Fruit fly (Drosophila melanogaster) whole organism, embryonic: ENCODE data around the gene Rchy1.

Experiments
- Asciz ChIP-seq: fragments of 200-800 bp; sonication (Bioruptor generic); optimal IDR thresholded peaks from 2 replicates; lab custom pipeline; 2017; ENCODE audit warnings: missing biosample characterization, mild to moderate bottlenecking, missing genetic modification characterization, missing genetic modification reagents
- B-H1 ChIP-seq: fragments of 200-800 bp; sonication (Bioruptor generic); IDR thresholded peaks from 3 replicates; pipeline ENCODE4 v1.3.6; 2022; ENCODE audit warnings: missing biosample characterization, missing genetic modification characterization
- CG10209 ChIP-seq: fragments of 200-800 bp; sonication (Bioruptor generic); optimal IDR thresholded peaks from 3 replicates; lab custom pipeline; 2017; ENCODE audit warnings: missing biosample characterization, mild to moderate bottlenecking, missing genetic modification characterization, missing genetic modification reagents
- CG10274 ChIP-seq: fragments of 200-800 bp; sonication (Bioruptor generic); optimal IDR thresholded peaks from 3 replicates; lab custom pipeline; 2017; ENCODE audit warnings: missing biosample characterization, mild to moderate bottlenecking, missing genetic modification characterization
- CG10654 ChIP-seq: fragments of 200-800 bp; sonication (Bioruptor generic); optimal IDR thresholded peaks from 2 replicates; lab custom pipeline; 2016; ENCODE audit warnings: missing biosample characterization, missing genetic modification characterization
- CG11247 ChIP-seq: fragments of 200-800 bp; sonication (Bioruptor generic); IDR thresholded peaks from 2 replicates; pipeline ENCODE4 v1.3.6; 2022; ENCODE audit warnings: missing biosample characterization, missing genetic modification characterization
- CG11723 ChIP-seq: fragments of 200-800 bp; sonication (Bioruptor generic); optimal IDR thresholded peaks from 2 replicates; lab custom pipeline; 2017; ENCODE audit warnings: missing biosample characterization, mild to moderate bottlenecking, missing genetic modification characterization
- CG12299 ChIP-seq: fragments of 200-800 bp; sonication (Bioruptor generic); optimal IDR thresholded peaks from 2 replicates; lab custom pipeline; 2018; ENCODE audit warnings: missing biosample characterization, mild to moderate bottlenecking, missing genetic modification characterization
- CG14441 ChIP-seq: fragments of 200-800 bp; sonication (Bioruptor generic); IDR thresholded peaks from 2 replicates; pipeline ENCODE4 v1.3.6; 2022; ENCODE audit warnings: missing biosample characterization, missing genetic modification characterization
- CG15073 ChIP-seq: fragments of 200-800 bp; sonication (Bioruptor generic); optimal IDR thresholded peaks from 2 replicates; lab custom pipeline; 2016; ENCODE audit warnings: missing biosample characterization, missing genetic modification characterization
- CG2199 ChIP-seq: fragments of 200-800 bp; sonication (Bioruptor generic); IDR thresholded peaks from 3 replicates; pipeline ENCODE4 v1.3.6; 2022; ENCODE audit warnings: missing biosample characterization, missing genetic modification characterization
- CG4360 ChIP-seq: fragments of 200-800 bp; sonication (Bioruptor generic); IDR thresholded peaks from 2 replicates; pipeline ENCODE4 v1.3.6; 2022; ENCODE audit warnings: missing biosample characterization, missing genetic modification characterization
- CG5180 ChIP-seq: fragments of 200-800 bp; sonication (Bioruptor generic); optimal IDR thresholded peaks from 3 replicates; lab custom pipeline; 2017; ENCODE audit warnings: missing biosample characterization, missing genetic modification characterization, mild to moderate bottlenecking, moderate library complexity, missing genetic modification reagents
- CG6254 ChIP-seq: fragments of 200-800 bp; sonication (Bioruptor generic); optimal IDR thresholded peaks from 3 replicates; lab custom pipeline; 2017; ENCODE audit warnings: mild to moderate bottlenecking, missing biosample characterization, missing genetic modification reagents, missing genetic modification characterization
- CG7987 ChIP-seq: fragments of 200-800 bp; sonication (Bioruptor generic); optimal IDR thresholded peaks from 2 replicates; lab custom pipeline; 2018; ENCODE audit warnings: missing biosample characterization, mild to moderate bottlenecking, missing genetic modification characterization, moderate library complexity
- CG8281 ChIP-seq: fragments of 200-800 bp; sonication (Bioruptor generic); optimal IDR thresholded peaks from 2 replicates; lab custom pipeline; 2018; ENCODE audit warnings: missing biosample characterization, mild to moderate bottlenecking, missing genetic modification characterization, moderate library complexity
- CG8290 ChIP-seq, 3 experiments: fragments of 200-800 bp; sonication (Bioruptor generic); optimal IDR thresholded peaks; 2 replicates each; lab custom pipeline; 2016 to 2019; ENCODE audit warnings: missing biosample characterization in 3 of 3, missing genetic modification characterization in 3 of 3, mild to moderate bottlenecking in 2 of 3, moderate library complexity in 1 of 3
- CG9817 ChIP-seq: fragments of 200-800 bp; sonication (Bioruptor generic); optimal IDR thresholded peaks from 2 replicates; lab custom pipeline; 2018; ENCODE audit warnings: missing biosample characterization, mild to moderate bottlenecking, missing genetic modification characterization, moderate library complexity
- CrebB ChIP-seq: fragments of 200-800 bp; sonication (Bioruptor generic); optimal IDR thresholded peaks from 3 replicates; lab custom pipeline; 2018; ENCODE audit warnings: missing biosample characterization, mild to moderate bottlenecking, missing genetic modification characterization
- Dad ChIP-seq: fragments of 200-800 bp; sonication (Bioruptor generic); optimal IDR thresholded peaks from 3 replicates; lab custom pipeline; 2016; ENCODE audit warnings: missing biosample characterization, missing genetic modification characterization
- E2f1 ChIP-seq: fragments of 200-800 bp; sonication (Bioruptor generic); IDR thresholded peaks from 2 replicates; pipeline ENCODE4 v1.3.6; 2022; ENCODE audit warnings: missing biosample characterization, missing genetic modification characterization
- Hr51 ChIP-seq, 2 experiments: fragments of 200-800 bp; sonication (Bioruptor generic); optimal IDR thresholded peaks; 2 replicates in 1 of 2; 3 replicates in 1 of 2; lab custom pipeline; 2016 to 2018; ENCODE audit warnings: missing biosample characterization in 2 of 2, missing genetic modification characterization in 2 of 2, mild to moderate bottlenecking in 1 of 2, moderate library complexity in 1 of 2
- Optix ChIP-seq: fragments of 200-800 bp; sonication (Bioruptor generic); IDR thresholded peaks from 3 replicates; pipeline ENCODE4 v1.3.6; 2022; ENCODE audit warnings: missing biosample characterization, missing genetic modification characterization
- Sox102F ChIP-seq: fragments of 200-800 bp; sonication (Bioruptor generic); optimal IDR thresholded peaks from 2 replicates; lab custom pipeline; 2018; ENCODE audit warnings: missing biosample characterization, mild to moderate bottlenecking, missing genetic modification characterization, moderate library complexity
- amos ChIP-seq: fragments of 200-800 bp; sonication (Bioruptor generic); IDR thresholded peaks from 2 replicates; pipeline ENCODE4 v1.3.6; 2022; ENCODE audit warnings: missing biosample characterization, missing genetic modification characterization; ENCODE audit not compliant: partially characterized antibody
- bab2 ChIP-seq: fragments of 200-800 bp; sonication (Bioruptor generic); optimal IDR thresholded peaks from 2 replicates; lab custom pipeline; 2016; ENCODE audit warnings: missing biosample characterization, missing genetic modification characterization
- caup ChIP-seq: fragments of 200-800 bp; sonication (Bioruptor generic); optimal IDR thresholded peaks from 3 replicates; lab custom pipeline; 2017; ENCODE audit warnings: missing biosample characterization, mild to moderate bottlenecking, missing genetic modification characterization, moderate library complexity; ENCODE audit not compliant: severe bottlenecking
- cg ChIP-seq: fragments of 200-800 bp; sonication (Bioruptor generic); optimal IDR thresholded peaks from 3 replicates; lab custom pipeline; 2019; ENCODE audit warnings: missing biosample characterization, mild to moderate bottlenecking, missing genetic modification characterization, moderate library complexity
- crol ChIP-seq: fragments of 200-800 bp; sonication (Bioruptor generic); IDR thresholded peaks from 2 replicates; pipeline ENCODE4 v1.3.6; 2022; ENCODE audit warnings: missing biosample characterization, missing genetic modification characterization
- dimm ChIP-seq: fragments of 200-800 bp; sonication (Bioruptor generic); IDR thresholded peaks from 2 replicates; pipeline ENCODE4 v1.3.6; 2022; ENCODE audit warnings: missing biosample characterization, missing genetic modification characterization
- disco-r ChIP-seq: fragments of 200-800 bp; sonication (Bioruptor generic); optimal IDR thresholded peaks from 2 replicates; lab custom pipeline; 2016; ENCODE audit warnings: missing biosample characterization, missing genetic modification characterization
- dm ChIP-seq: fragments of 200-800 bp; sonication (Bioruptor generic); optimal IDR thresholded peaks from 3 replicates; lab custom pipeline; 2016; ENCODE audit warnings: missing biosample characterization, missing genetic modification characterization
- esg ChIP-seq: fragments of 200-800 bp; sonication (Bioruptor generic); conservative IDR thresholded peaks from 2 replicates; pipeline ENCODE4 v1.3.6; 2022; ENCODE audit warnings: missing biosample characterization, missing genetic modification characterization
- eyg ChIP-seq: fragments of 200-800 bp; sonication (Bioruptor generic); optimal IDR thresholded peaks from 3 replicates; lab custom pipeline; 2016; ENCODE audit warnings: missing biosample characterization, missing genetic modification characterization
- fd102C ChIP-seq: fragments of 200-800 bp; sonication (Bioruptor generic); optimal IDR thresholded peaks from 2 replicates; lab custom pipeline; 2018; ENCODE audit warnings: missing biosample characterization, mild to moderate bottlenecking, missing genetic modification characterization, moderate library complexity
- gt ChIP-seq: fragments of 200-800 bp; sonication (Bioruptor generic); IDR thresholded peaks from 2 replicates; pipeline ENCODE4 v1.3.6; 2022; ENCODE audit warnings: missing biosample characterization, missing genetic modification characterization
- kah ChIP-seq: fragments of 200-800 bp; sonication (Bioruptor generic); optimal IDR thresholded peaks from 2 replicates; lab custom pipeline; 2018; ENCODE audit warnings: missing biosample characterization, mild to moderate bottlenecking, missing genetic modification characterization
- lbe ChIP-seq: fragments of 200-800 bp; sonication (Bioruptor generic); optimal IDR thresholded peaks from 2 replicates; lab custom pipeline; 2016; ENCODE audit warnings: missing biosample characterization, mild to moderate bottlenecking, missing genetic modification characterization
- mld ChIP-seq: fragments of 200-800 bp; sonication (Bioruptor generic); IDR thresholded peaks from 3 replicates; pipeline ENCODE4 v1.3.6; 2022; ENCODE audit warnings: missing biosample characterization, missing genetic modification characterization; ENCODE audit not compliant: partially characterized antibody
- peb ChIP-seq: fragments of 200-800 bp; sonication (Bioruptor generic); IDR thresholded peaks from 2 replicates; pipeline ENCODE4 v1.3.6; 2022; ENCODE audit warnings: missing biosample characterization, missing genetic modification characterization
- pfk ChIP-seq: fragments of 200-800 bp; sonication (Bioruptor generic); optimal IDR thresholded peaks from 2 replicates; lab custom pipeline; 2018; ENCODE audit warnings: missing biosample characterization, mild to moderate bottlenecking, missing genetic modification characterization, moderate library complexity
- tap ChIP-seq: fragments of 200-800 bp; optimal IDR thresholded peaks from 3 replicates; lab custom pipeline; 2019; ENCODE audit warnings: missing biosample characterization, mild to moderate bottlenecking, missing genetic modification characterization, moderate library complexity
- tgo ChIP-seq: fragments of 200-800 bp; sonication (Bioruptor generic); IDR thresholded peaks from 3 replicates; pipeline ENCODE4 v1.3.6; 2022; ENCODE audit warnings: missing biosample characterization, missing genetic modification characterization
- tna ChIP-seq: fragments of 200-800 bp; sonication (Bioruptor generic); IDR thresholded peaks from 2 replicates; pipeline ENCODE4 v1.3.6; 2022; ENCODE audit warnings: missing biosample characterization, missing genetic modification characterization; ENCODE audit not compliant: partially characterized antibody
- trem ChIP-seq: fragments of 200-800 bp; optimal IDR thresholded peaks from 3 replicates; lab custom pipeline; 2019; ENCODE audit warnings: missing biosample characterization, mild to moderate bottlenecking, missing genetic modification characterization, moderate library complexity
- usp ChIP-seq: fragments of >200 bp; optimal IDR thresholded peaks from 2 replicates; lab custom pipeline; 2017; ENCODE audit warnings: missing biosample characterization, missing genetic modification characterization
- wor ChIP-seq: fragments of 200-800 bp; sonication (Bioruptor generic); IDR thresholded peaks from 2 replicates; pipeline ENCODE4 v1.3.6; 2022; ENCODE audit warnings: missing biosample characterization, missing genetic modification characterization
- zen2 ChIP-seq: fragments of 200-800 bp; sonication (Bioruptor generic); IDR thresholded peaks from 3 replicates; pipeline ENCODE4 v1.3.6; 2022; ENCODE audit warnings: missing biosample characterization, missing genetic modification characterization; ENCODE audit not compliant: partially characterized antibody

The Rchy1 gene

DNA sequence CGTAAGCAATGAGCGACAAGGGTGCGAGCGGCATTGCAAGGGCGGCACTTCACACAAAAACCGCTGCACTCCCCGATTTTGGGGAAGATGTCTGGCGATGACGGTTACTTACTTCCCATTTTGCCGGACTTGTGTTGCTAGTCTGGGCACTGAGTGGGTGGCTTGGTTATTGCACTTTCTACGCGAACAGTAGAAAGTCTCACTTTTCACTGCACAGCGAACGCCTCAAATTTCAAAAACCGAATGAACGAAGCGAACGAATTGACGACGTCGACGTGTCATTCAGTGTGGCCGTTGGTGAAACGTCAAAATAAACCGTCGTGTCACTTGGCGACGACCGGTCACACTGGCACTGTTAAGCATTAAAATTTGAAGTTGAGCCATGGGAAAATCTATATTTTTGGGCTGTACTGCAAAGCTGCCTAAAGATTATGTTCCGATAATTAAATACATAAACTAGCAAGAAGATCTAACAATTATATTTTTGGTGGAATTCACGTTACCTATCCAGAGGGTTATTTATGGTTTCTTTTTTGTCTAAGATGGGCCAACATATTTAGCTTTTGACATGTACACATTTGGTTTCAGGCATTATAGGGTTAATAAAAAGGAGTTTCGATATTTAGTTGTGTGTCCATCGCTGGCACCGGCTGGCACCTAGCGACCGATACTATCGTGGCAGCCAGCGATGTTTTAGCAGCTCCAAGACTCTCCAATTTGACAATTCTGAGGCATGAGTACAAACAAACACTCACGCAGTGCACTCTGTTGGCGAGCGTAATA is 14.9 kb upstream of the Rchy1 start, which contains the start of the genes Sec61alpha and Daxx (continued):
- peak; percentile 75 for TF ChIP-seq B-H1
- TF ChIP-seq amos (GFP tag; lab: Robert Waterston, UW), result peak; percentile 100
- TF ChIP-seq CG14441, result peak; percentile 83
- TF ChIP-seq CG10274 (GFP tag; lab: Kevin White, UChicago), result peak; percentile 59
- peak; percentile 99 for TF ChIP-seq zen2 (GFP tag; lab: Robert Waterston, UW)
- TF ChIP-seq CG8290 (GFP tag; optimal IDR thresholded peaks at IDR 0.05; lab: Kevin White, UChicago), result peak; percentile 70
- TF ChIP-seq CG8290 (tag; optimal IDR thresholded peaks at IDR 0.05; lab: Kevin White, UChicago), result peak in 1 of 2 experiments; percentile 73
- TF ChIP-seq mld, result peak; percentile 100
- TF ChIP-seq dm, result peak; percentile 68
- TF ChIP-seq Sox102F, result peak; percentile 80
- peak; percentile 65 for TF ChIP-seq caup
- peak; percentile 72 for TF ChIP-seq dimm (GFP tag; lab: Robert Waterston, UW)
- peak; percentile 83 for TF ChIP-seq tgo
- no peak for TF ChIP-seq crol (GFP tag; lab: Robert Waterston, UW)
- TF ChIP-seq eyg, result peak; percentile 89
- TF ChIP-seq CG10654 (GFP tag; lab: Kevin White, UChicago), result peak; percentile 82
- TF ChIP-seq CG11723, result peak; percentile 34
- peak; percentile 63 for TF ChIP-seq CrebB (tag; lab: Kevin White, UChicago)
- TF ChIP-seq esg (GFP tag; lab: Robert Waterston, UW), result peak; percentile 86
- peak; percentile 88 for TF ChIP-seq Dad (GFP tag; lab: Kevin White, UChicago)
- peak; percentile 78 for TF ChIP-seq disco-r
- peak; percentile 74 for TF ChIP-seq CG10209
- TF ChIP-seq cg (GFP tag; lab: Kevin White, UChicago), result no peak
- peak; percentile 68 for TF ChIP-seq peb (GFP tag; lab: Robert Waterston, UW)
- no peak for TF ChIP-seq CG6254 (GFP tag; lab: Kevin White, UChicago)
- TF ChIP-seq CG9817 (tag; lab: Kevin White, UChicago), result peak; percentile 88
- TF ChIP-seq CG8281 (tag; lab: Kevin White, UChicago), result peak; percentile 52
- TF ChIP-seq CG4360, result no peak
- peak; percentile 61; the same call in 1 of the 3 replicates for TF ChIP-seq CG2199 (GFP tag; lab: Robert Waterston, UW)
- peak; percentile 100 for TF ChIP-seq tna (GFP tag; lab: Robert Waterston, UW)
- TF ChIP-seq Asciz (GFP tag; lab: Kevin White, UChicago), result peak; percentile 53
- peak; percentile 30 for TF ChIP-seq CG15073 (GFP tag; lab: Kevin White, UChicago)
- peak; percentile 83 for TF ChIP-seq CG11247 (GFP tag; lab: Robert Waterston, UW)
- TF ChIP-seq fd102C, result no peak
- peak; percentile 74 for TF ChIP-seq trem
- TF ChIP-seq tap, result peak; percentile 33
- no peak for TF ChIP-seq usp (GFP tag; lab: Kevin White, UChicago)
- TF ChIP-seq kah (GFP tag; lab: Kevin White, UChicago), result peak; percentile 37
- TF ChIP-seq CG5180 (GFP tag; lab: Kevin White, UChicago), result no peak
- TF ChIP-seq CG12299 (tag; lab: Kevin White, UChicago), result peak; percentile 67
- TF ChIP-seq bab2 (GFP tag; lab: Kevin White, UChicago), result peak; percentile 80
- 0 out of 2 replicates have a peak, but pooled peaks have one; percentile 27 for TF ChIP-seq gt (GFP tag; lab: Robert Waterston, UW)
- peak; percentile 62; the same call in 2 of the 3 replicates for TF ChIP-seq Optix (GFP tag; lab: Robert Waterston, UW)
- no peak for TF ChIP-seq pfk (GFP tag; lab: Kevin White, UChicago)
- peak; percentile 78 for TF ChIP-seq E2f1 (GFP tag; lab: Robert Waterston, UW)
- TF ChIP-seq wor (GFP tag; lab: Robert Waterston, UW), result peak; percentile 59
- TF ChIP-seq Hr51 (GFP tag; optimal IDR thresholded peaks at IDR 0.05; lab: Kevin White, UChicago), result peak; percentile 84
- peak; percentile 14 for TF ChIP-seq CG7987 (GFP tag; lab: Kevin White, UChicago)
- TF ChIP-seq lbe, result peak; percentile 76
